Fruit fly (Drosophila melanogaster) S2 (cell line): ENCODE data around the gene Abl.

Experiments used
- CG8478 ChIP-seq: fragments of >200 bp; optimal IDR thresholded peaks from 2 replicates; lab custom pipeline; 2018
- CTCF ChIP-seq, 2 experiments: fragments of >200 bp; optimal IDR thresholded peaks; 2 replicates each; lab custom pipeline; 2018

The Abl gene

dm6 chr3L:16647578-16648113 is at the start of gene Abl:
Gene Abl, minus strand, starts transcription at chr3L:16647882.
- TF ChIP-seq CTCF (optimal IDR thresholded peaks at IDR 0.05; lab: Kevin White, UChicago) (peak; percentile 76 to 78), CG8478 (lab: Kevin White, UChicago) (no peak)

DNA sequence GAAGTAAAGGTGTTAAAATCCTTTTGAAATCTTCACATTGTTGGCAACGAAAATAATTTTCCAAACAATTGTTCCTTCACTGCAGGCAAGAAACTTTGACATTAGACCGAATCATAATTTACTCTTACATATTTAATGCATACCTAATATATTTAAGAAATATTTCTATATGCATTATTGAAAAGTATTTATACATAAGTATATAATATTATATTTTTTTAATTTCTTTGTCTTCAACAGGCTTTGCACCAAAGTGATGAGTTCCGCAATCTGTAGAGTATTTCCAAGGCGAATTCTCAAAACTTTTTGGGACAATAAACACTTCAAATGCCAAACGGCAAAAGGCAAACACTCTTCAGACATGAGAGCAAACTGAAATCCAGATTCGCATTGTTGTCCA is 49.4 kb upstream of the Abl start:
- TF ChIP-seq CG8478 (lab: Kevin White, UChicago) (no peak), CTCF (optimal IDR thresholded peaks at IDR 0.05; lab: Kevin White, UChicago) (no peak)

DNA sequence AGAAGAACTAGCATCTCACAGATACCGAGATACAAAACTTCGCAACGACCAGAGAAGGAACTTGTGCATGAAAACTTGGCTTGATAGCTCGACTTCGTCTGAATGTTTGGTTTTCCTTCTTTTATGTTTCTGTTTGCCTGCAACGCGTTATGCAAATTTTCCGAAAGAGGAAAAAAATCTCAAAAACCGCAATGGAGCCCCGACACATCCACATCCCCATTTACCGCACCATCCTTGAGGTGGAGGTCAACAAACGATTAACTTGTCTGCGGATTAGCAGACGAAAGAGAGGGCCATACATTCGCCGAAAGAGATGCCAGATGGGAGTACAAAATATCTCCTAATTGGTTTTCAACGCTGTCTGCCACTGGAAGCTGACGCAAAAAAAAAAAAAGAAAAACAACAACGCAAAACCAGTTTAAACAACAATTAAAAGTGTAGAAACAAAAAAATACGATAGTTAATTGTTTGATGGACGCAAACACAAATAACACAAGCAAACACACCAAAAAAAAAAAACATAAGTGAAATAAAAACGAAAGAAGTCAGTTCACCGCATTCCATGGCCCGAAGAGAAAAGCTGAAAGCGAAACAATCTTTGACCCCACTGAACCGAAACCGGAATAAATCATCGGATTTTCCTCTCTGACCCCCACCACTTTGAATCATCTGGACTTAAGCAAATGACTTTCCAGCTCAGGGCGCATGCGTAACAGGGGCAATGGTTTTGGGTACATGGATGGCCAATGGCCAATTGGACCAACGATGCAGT is 47.6 kb upstream of the Abl start:
- TF ChIP-seq CTCF (optimal IDR thresholded peaks at IDR 0.05; lab: Kevin White, UChicago): no peak
- TF ChIP-seq CG8478 (lab: Kevin White, UChicago): no peak

DNA sequence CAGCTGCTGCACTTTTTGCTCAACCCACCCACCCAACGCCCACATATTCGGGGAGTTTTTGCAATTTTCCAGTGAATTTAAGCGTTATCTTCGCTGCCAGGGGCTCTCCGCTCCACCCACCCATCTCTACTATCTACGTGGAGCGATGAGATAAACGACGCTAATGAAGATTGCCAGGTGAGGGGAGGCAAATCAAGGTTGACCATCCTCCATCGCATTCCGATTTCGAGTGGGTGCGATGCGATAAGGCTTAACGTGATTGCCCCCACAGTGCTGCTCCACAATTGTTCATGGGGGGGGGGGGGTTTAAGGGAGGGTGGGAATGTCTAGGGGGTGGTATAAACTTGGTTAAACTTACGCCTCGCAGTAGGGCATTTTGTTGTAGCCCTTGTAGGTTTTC is 46.2 kb upstream of the Abl start:
- TF ChIP-seq CTCF (optimal IDR thresholded peaks at IDR 0.05; lab: Kevin White, UChicago): no peak
- no peak for TF ChIP-seq CG8478 (lab: Kevin White, UChicago)

- TF ChIP-seq CTCF (optimal IDR thresholded peaks at IDR 0.05; lab: Kevin White, UChicago): no peak
- TF ChIP-seq CG8478 (lab: Kevin White, UChicago): no peak
Measured at dm6 chr3L:16690055-16690454, 42.4 kb upstream of the Abl start.

DNA sequence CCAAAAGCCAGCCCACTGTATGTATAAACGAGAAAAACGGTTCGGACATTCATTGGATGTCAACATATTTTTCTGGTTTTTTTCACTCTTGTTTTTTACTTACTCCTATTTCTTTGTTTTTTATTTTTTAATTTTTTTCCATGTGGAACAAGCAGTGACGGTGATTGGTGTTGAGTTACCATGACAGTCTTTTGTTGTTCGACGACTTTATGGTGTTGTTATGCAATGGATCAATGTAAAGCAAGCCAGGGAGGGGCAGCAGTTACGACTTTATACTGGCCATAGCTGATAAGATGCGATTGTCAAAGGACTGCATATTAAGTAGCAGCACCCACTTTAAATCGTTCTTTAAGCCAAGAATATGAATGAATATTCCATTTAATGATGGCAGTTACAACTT is 41.8 kb upstream of the Abl start:
- TF ChIP-seq CG8478 (lab: Kevin White, UChicago) (no peak), CTCF (optimal IDR thresholded peaks at IDR 0.05; lab: Kevin White, UChicago) (no peak)

- TF ChIP-seq CG8478 (lab: Kevin White, UChicago) (no peak), CTCF (optimal IDR thresholded peaks at IDR 0.05; lab: Kevin White, UChicago) (no peak)
Measured at dm6 chr3L:16683007-16683406, 35.3 kb upstream of the Abl start.

DNA sequence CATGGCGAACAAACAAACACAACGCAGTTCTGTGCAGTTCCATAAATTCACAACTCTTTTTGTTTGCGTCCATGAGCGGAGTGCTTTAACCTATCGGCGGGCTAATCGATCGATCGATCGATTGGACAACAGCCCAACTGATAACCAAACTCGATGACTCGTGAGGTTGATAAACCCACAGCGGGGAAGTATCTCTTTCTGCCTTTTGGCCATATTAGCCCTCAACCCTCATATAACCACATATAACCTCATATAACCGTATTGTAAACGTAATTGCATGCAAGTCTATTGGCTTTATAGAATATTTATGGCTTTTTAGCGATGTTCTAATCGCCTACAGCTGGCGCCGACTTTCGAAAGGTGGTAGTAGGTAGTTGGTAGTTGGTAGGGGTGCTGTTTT is 34.7 kb upstream of the Abl start:
- TF ChIP-seq CG8478 (lab: Kevin White, UChicago): no peak
- TF ChIP-seq CTCF (optimal IDR thresholded peaks at IDR 0.05; lab: Kevin White, UChicago): no peak

DNA sequence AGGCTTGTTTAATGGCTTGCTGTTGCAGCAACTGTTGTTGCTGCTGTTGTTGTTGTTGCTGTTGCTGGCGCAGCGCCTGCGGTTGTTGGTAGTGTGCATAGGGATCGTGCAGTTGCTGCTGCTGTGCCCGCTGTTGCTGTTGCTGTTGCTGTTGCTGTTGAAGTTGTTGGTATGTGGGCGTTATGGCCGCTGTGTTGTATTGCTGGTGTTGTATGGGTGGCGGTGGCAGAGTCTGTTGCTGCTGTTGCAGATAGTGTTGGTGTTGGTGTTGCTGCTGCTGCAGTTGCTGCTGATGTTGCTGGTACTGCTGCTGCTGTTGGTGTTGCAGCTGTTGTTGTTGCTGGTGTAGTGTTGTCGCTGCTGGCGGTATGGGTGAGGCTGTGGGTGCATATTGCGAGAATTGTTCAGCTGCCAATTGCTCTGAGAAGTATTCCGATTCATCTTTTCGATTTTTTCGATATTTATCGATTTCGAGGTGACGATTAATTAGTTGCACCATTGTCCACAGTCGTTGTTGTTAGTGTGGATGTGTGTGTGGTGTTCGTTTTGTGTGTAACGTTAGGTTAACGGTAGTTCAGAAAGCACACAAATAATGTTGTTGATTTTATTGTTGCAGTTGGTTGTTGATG is 31.9 kb upstream of the Abl start:
- TF ChIP-seq CG8478 (lab: Kevin White, UChicago) (no peak), CTCF (optimal IDR thresholded peaks at IDR 0.05; lab: Kevin White, UChicago) (no peak)

dm6 chr3L:16673367-16674014 is 25.8 kb upstream of the Abl start, which contains the start of the genes zetaCOP and CG13032:
Gene zetaCOP, minus strand, starts transcription at chr3L:16673555.
Gene CG13032, plus strand, starts transcription at chr3L:16673964.
- TF ChIP-seq CTCF (optimal IDR thresholded peaks at IDR 0.05; lab: Kevin White, UChicago) (no peak), CG8478 (lab: Kevin White, UChicago) (no peak)

- TF ChIP-seq CG8478 (lab: Kevin White, UChicago): no peak
- TF ChIP-seq CTCF (optimal IDR thresholded peaks at IDR 0.05; lab: Kevin White, UChicago): no peak
Measured at dm6 chr3L:16670882-16671675, 23.4 kb upstream of the Abl start.

- no peak for TF ChIP-seq CG8478 (lab: Kevin White, UChicago)
- TF ChIP-seq CTCF (optimal IDR thresholded peaks at IDR 0.05; lab: Kevin White, UChicago): no peak
Measured at dm6 chr3L:16670195-16670594, 22.5 kb upstream of the Abl start.

- TF ChIP-seq CTCF (optimal IDR thresholded peaks at IDR 0.05; lab: Kevin White, UChicago): no peak
- no peak for TF ChIP-seq CG8478 (lab: Kevin White, UChicago)
Measured at dm6 chr3L:16668797-16669196, 21.1 kb upstream of the Abl start.
